Fruit fly (Drosophila melanogaster) whole organism, embryonic: ENCODE data around the gene CG31792.

ENCODE experiments used
- ATbp ChIP-seq: fragments of 200-800 bp; sonication (Bioruptor generic); optimal IDR thresholded peaks from 2 replicates; lab custom pipeline; 2017; ENCODE audit warnings: missing biosample characterization, mild to moderate bottlenecking, missing genetic modification characterization, missing genetic modification reagents
- Atf-2 ChIP-seq: fragments of 200-800 bp; sonication (Bioruptor generic); optimal IDR thresholded peaks from 2 replicates; lab custom pipeline; 2016; ENCODE audit warnings: missing biosample characterization, missing genetic modification characterization
- Atf3 ChIP-seq: fragments of 200-800 bp; sonication (Bioruptor generic); optimal IDR thresholded peaks from 3 replicates; lab custom pipeline; 2016; ENCODE audit warnings: missing biosample characterization, missing genetic modification characterization
- CG10366 ChIP-seq: fragments of 200-800 bp; sonication (Bioruptor generic); IDR thresholded peaks from 2 replicates; pipeline ENCODE4 v1.3.6; 2022; ENCODE audit warnings: missing biosample characterization, missing genetic modification characterization
- CG11504 ChIP-seq: fragments of 200-800 bp; sonication (Bioruptor generic); optimal IDR thresholded peaks from 3 replicates; lab custom pipeline; 2019; ENCODE audit warnings: missing biosample characterization, mild to moderate bottlenecking, missing genetic modification characterization, moderate library complexity
- CG12744 ChIP-seq: fragments of 200-800 bp; sonication (Bioruptor generic); optimal IDR thresholded peaks from 2 replicates; lab custom pipeline; 2016; ENCODE audit warnings: missing biosample characterization, missing genetic modification characterization
- CG14965 ChIP-seq: fragments of 200-800 bp; sonication (Bioruptor generic); optimal IDR thresholded peaks from 2 replicates; lab custom pipeline; 2016; ENCODE audit warnings: missing biosample characterization, missing genetic modification characterization, borderline replicate concordance
- CG15479 ChIP-seq: fragments of 200-800 bp; sonication (Bioruptor generic); optimal IDR thresholded peaks from 3 replicates; lab custom pipeline; 2019; ENCODE audit warnings: missing biosample characterization, mild to moderate bottlenecking, missing genetic modification characterization, moderate library complexity
- CG17186 ChIP-seq: fragments of 200-800 bp; sonication (Bioruptor generic); optimal IDR thresholded peaks from 3 replicates; lab custom pipeline; 2017; ENCODE audit warnings: missing biosample characterization, missing genetic modification reagents, missing genetic modification characterization
- CG17829 ChIP-seq: fragments of 200-800 bp; optimal IDR thresholded peaks from 2 replicates; lab custom pipeline; 2019; ENCODE audit warnings: missing biosample characterization, mild to moderate bottlenecking, missing genetic modification characterization, moderate library complexity
- CG18262 ChIP-seq: fragments of 200-800 bp; optimal IDR thresholded peaks from 3 replicates; lab custom pipeline; 2019; ENCODE audit warnings: missing biosample characterization, mild to moderate bottlenecking, missing genetic modification characterization, moderate library complexity
- CG30020 ChIP-seq: fragments of 200-800 bp; optimal IDR thresholded peaks from 2 replicates; lab custom pipeline; 2019; ENCODE audit warnings: missing biosample characterization, mild to moderate bottlenecking, missing genetic modification characterization, moderate library complexity
- CG3281 ChIP-seq: fragments of 200-800 bp; sonication (Bioruptor generic); optimal IDR thresholded peaks from 3 replicates; lab custom pipeline; 2017; ENCODE audit warnings: missing biosample characterization, mild to moderate bottlenecking, missing genetic modification characterization
- CG34224 ChIP-seq: fragments of 200-800 bp; sonication (Bioruptor generic); IDR thresholded peaks from 3 replicates; pipeline ENCODE4 v1.3.6; 2022; ENCODE audit warnings: missing biosample characterization, missing genetic modification characterization; ENCODE audit not compliant: partially characterized antibody
- CG3847 ChIP-seq: fragments of 200-800 bp; sonication (Bioruptor generic); IDR thresholded peaks from 2 replicates; pipeline ENCODE4 v1.3.6; 2022; ENCODE audit warnings: missing biosample characterization, missing genetic modification characterization
- CG3995 ChIP-seq: fragments of 200-800 bp; sonication (Bioruptor generic); optimal IDR thresholded peaks from 3 replicates; lab custom pipeline; 2016; ENCODE audit warnings: missing biosample characterization, missing genetic modification characterization
- CG4282 ChIP-seq: fragments of 200-800 bp; sonication (Bioruptor generic); optimal IDR thresholded peaks from 2 replicates; lab custom pipeline; 2016; ENCODE audit warnings: missing biosample characterization, missing genetic modification characterization
- CG7786 ChIP-seq: fragments of 200-800 bp; sonication (Bioruptor generic); optimal IDR thresholded peaks from 2 replicates; lab custom pipeline; 2016; ENCODE audit warnings: missing biosample characterization, missing genetic modification characterization
- CG8478 ChIP-seq: fragments of >200 bp; optimal IDR thresholded peaks from 2 replicates; lab custom pipeline; 2018
- D19B ChIP-seq: fragments of 200-800 bp; sonication (Bioruptor generic); optimal IDR thresholded peaks from 2 replicates; lab custom pipeline; 2017; ENCODE audit warnings: missing biosample characterization, mild to moderate bottlenecking, missing genetic modification characterization
- Doc2 ChIP-seq: fragments of 200-800 bp; sonication (Bioruptor generic); IDR thresholded peaks from 2 replicates; pipeline ENCODE4 v1.3.6; 2022; ENCODE audit warnings: missing biosample characterization, missing genetic modification characterization
- NC2β ChIP-seq: fragments of 200-800 bp; sonication (Bioruptor generic); optimal IDR thresholded peaks from 2 replicates; lab custom pipeline; 2016; ENCODE audit warnings: missing biosample characterization, missing genetic modification characterization
- Neu2 ChIP-seq: fragments of 200-800 bp; sonication (Bioruptor generic); optimal IDR thresholded peaks from 3 replicates; lab custom pipeline; 2016; ENCODE audit warnings: missing biosample characterization, missing genetic modification characterization, borderline replicate concordance
- NfI ChIP-seq: fragments of 200-800 bp; sonication (Bioruptor generic); optimal IDR thresholded peaks from 3 replicates; lab custom pipeline; 2018; ENCODE audit warnings: missing biosample characterization, mild to moderate bottlenecking, missing genetic modification characterization, moderate library complexity
- Scr ChIP-seq: fragments of 200-800 bp; sonication (Bioruptor generic); IDR thresholded peaks from 2 replicates; pipeline ENCODE4 v1.3.6; 2022; ENCODE audit warnings: missing biosample characterization, missing genetic modification characterization; ENCODE audit not compliant: partially characterized antibody
- Sin3A ChIP-seq: fragments of >200 bp; optimal IDR thresholded peaks from 2 replicates; lab custom pipeline; 2018
- Sry-δ ChIP-seq: fragments of 200-800 bp; sonication (Bioruptor generic); optimal IDR thresholded peaks from 2 replicates; lab custom pipeline; 2016; ENCODE audit warnings: missing biosample characterization, missing genetic modification characterization
- Trl ChIP-seq, 3 experiments: fragments of >200 bp in 2 of 3; fragments of 200-800 bp in 1 of 3; sonication (Bioruptor generic) in 1 of 3; optimal IDR thresholded peaks; 2 replicates in 1 of 3; 3 replicates in 2 of 3; lab custom pipeline; 2016 to 2017; ENCODE audit warnings: missing biosample characterization in 1 of 3, missing genetic modification characterization in 1 of 3
- YL-1 ChIP-seq: fragments of 200-800 bp; sonication (Bioruptor generic); optimal IDR thresholded peaks from 3 replicates; lab custom pipeline; 2017; ENCODE audit warnings: missing biosample characterization, mild to moderate bottlenecking, missing genetic modification characterization
- aop ChIP-seq: fragments of 200-800 bp; sonication (Bioruptor generic); IDR thresholded peaks from 2 replicates; pipeline ENCODE4 v1.3.6; 2022; ENCODE audit warnings: missing biosample characterization, missing genetic modification characterization
- bab2 ChIP-seq: fragments of 200-800 bp; sonication (Bioruptor generic); optimal IDR thresholded peaks from 2 replicates; lab custom pipeline; 2016; ENCODE audit warnings: missing biosample characterization, missing genetic modification characterization
- chm ChIP-seq: fragments of 200-800 bp; sonication (Bioruptor generic); IDR thresholded peaks from 2 replicates; pipeline ENCODE4 v1.3.6; 2022; ENCODE audit warnings: missing biosample characterization, missing genetic modification characterization
- crol ChIP-seq: fragments of 200-800 bp; sonication (Bioruptor generic); IDR thresholded peaks from 2 replicates; pipeline ENCODE4 v1.3.6; 2022; ENCODE audit warnings: missing biosample characterization, missing genetic modification characterization
- da ChIP-seq: fragments of 200-800 bp; sonication (Bioruptor generic); optimal IDR thresholded peaks from 2 replicates; lab custom pipeline; 2016; ENCODE audit warnings: missing biosample characterization, missing genetic modification characterization
- dan ChIP-seq: fragments of 200-800 bp; sonication (Bioruptor generic); IDR thresholded peaks from 2 replicates; pipeline ENCODE4 v1.3.6; 2022; ENCODE audit warnings: missing biosample characterization, missing genetic modification characterization
- dm ChIP-seq: fragments of 200-800 bp; sonication (Bioruptor generic); optimal IDR thresholded peaks from 3 replicates; lab custom pipeline; 2016; ENCODE audit warnings: missing biosample characterization, missing genetic modification characterization
- eve ChIP-seq, 2 experiments: fragments of >200 bp; optimal IDR thresholded peaks; 2 replicates each; lab custom pipeline; 2017; ENCODE audit warnings: missing biosample characterization in 2 of 2, missing genetic modification characterization in 2 of 2
- fd64A ChIP-seq: fragments of 200-800 bp; sonication (Bioruptor generic); optimal IDR thresholded peaks from 3 replicates; lab custom pipeline; 2018; ENCODE audit warnings: missing biosample characterization, mild to moderate bottlenecking, missing genetic modification characterization
- fru ChIP-seq: fragments of >200 bp; optimal IDR thresholded peaks from 2 replicates; lab custom pipeline; 2017
- gem ChIP-seq: fragments of 200-800 bp; sonication (Bioruptor generic); optimal IDR thresholded peaks from 2 replicates; lab custom pipeline; 2019; ENCODE audit warnings: missing biosample characterization, mild to moderate bottlenecking, missing genetic modification characterization, moderate library complexity
- gsb-n ChIP-seq: fragments of 200-800 bp; sonication (Bioruptor generic); optimal IDR thresholded peaks from 3 replicates; lab custom pipeline; 2018; ENCODE audit warnings: missing biosample characterization, mild to moderate bottlenecking, missing genetic modification characterization
- ind ChIP-seq: fragments of 200-800 bp; sonication (Bioruptor generic); optimal IDR thresholded peaks from 3 replicates; lab custom pipeline; 2016; ENCODE audit warnings: missing biosample characterization, missing genetic modification characterization
- insv ChIP-seq, 2 experiments: fragments of 200-800 bp; sonication (Bioruptor generic); optimal IDR thresholded peaks; 3 replicates each; lab custom pipeline; 2016 to 2018; ENCODE audit warnings: missing biosample characterization in 2 of 2, missing genetic modification characterization in 2 of 2
- inv ChIP-seq: fragments of 200-800 bp; sonication (Bioruptor generic); IDR thresholded peaks from 2 replicates; pipeline ENCODE4 v1.3.6; 2022; ENCODE audit warnings: missing biosample characterization, missing genetic modification characterization; ENCODE audit not compliant: partially characterized antibody
- luna ChIP-seq: fragments of 200-800 bp; sonication (Bioruptor generic); optimal IDR thresholded peaks from 2 replicates; lab custom pipeline; 2016; ENCODE audit warnings: missing biosample characterization, missing genetic modification characterization
- nerfin-2 ChIP-seq: fragments of 200-800 bp; sonication (Bioruptor generic); IDR thresholded peaks from 2 replicates; pipeline ENCODE4 v1.3.6; 2022; ENCODE audit warnings: missing biosample characterization, missing genetic modification characterization; ENCODE audit not compliant: partially characterized antibody
- nom ChIP-seq: fragments of 200-800 bp; sonication (Bioruptor generic); optimal IDR thresholded peaks from 2 replicates; lab custom pipeline; 2017; ENCODE audit warnings: missing biosample characterization, missing genetic modification characterization, mild to moderate bottlenecking, moderate library complexity, missing genetic modification reagents
- rib ChIP-seq: fragments of 200-800 bp; sonication (Bioruptor generic); IDR thresholded peaks from 2 replicates; pipeline ENCODE4 v1.3.6; 2022; ENCODE audit warnings: missing biosample characterization, missing genetic modification characterization
- sisA ChIP-seq: fragments of 200-800 bp; sonication (Bioruptor generic); IDR thresholded peaks from 2 replicates; pipeline ENCODE4 v1.3.6; 2022; ENCODE audit warnings: missing biosample characterization, missing genetic modification characterization
- sr ChIP-seq: fragments of 200-800 bp; sonication (Bioruptor generic); IDR thresholded peaks from 3 replicates; pipeline ENCODE4 v1.3.6; 2022; ENCODE audit warnings: missing biosample characterization, missing genetic modification characterization

Gene CG31792

DNA sequence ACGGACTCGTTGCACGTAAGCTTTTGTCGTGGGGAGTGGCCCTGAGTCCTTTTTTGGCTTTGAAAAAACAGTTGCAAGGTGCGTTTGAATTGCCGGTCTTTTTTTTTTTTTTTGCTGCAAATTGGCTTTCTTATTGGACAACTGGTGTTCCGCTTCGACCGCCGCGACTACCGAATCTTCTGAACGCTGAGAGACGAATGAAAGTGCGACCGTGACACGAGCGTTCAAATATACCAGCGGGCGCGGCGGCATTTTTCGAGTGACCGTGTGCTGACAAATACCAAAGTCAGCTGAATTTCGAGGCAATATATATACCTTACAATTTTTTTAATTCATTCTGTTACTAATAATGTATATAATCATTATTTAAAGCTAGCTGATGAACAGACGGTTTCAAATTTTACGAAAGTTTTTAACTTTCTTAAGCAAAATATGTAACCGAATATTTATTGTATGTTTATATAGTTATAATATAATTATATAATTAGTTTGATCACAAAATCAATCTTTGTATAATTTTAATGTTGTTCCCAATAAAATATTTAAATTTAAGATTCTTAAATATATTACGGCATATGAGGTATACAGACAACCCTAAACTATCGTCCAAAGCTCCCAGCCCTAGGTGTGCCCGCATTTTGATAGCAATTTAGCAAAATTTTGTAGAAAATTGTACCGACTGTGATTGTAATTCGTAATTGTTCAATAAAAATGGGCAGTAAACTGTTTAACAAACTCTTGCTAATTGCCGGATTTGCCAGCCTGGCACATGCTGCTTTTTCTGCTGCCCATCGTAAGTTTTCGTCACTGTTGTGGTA is 10.0 kb upstream of the CG31792 start, which contains the start of the genes Swip-1 and EMC5 (continued):
- TF ChIP-seq dm (GFP tag; lab: Kevin White, UChicago) (peak; percentile 4), luna (GFP tag; lab: Kevin White, UChicago) (no peak), CG4282 (GFP tag; lab: Kevin White, UChicago) (no peak), CG12744 (GFP tag; lab: Kevin White, UChicago) (no peak), Atf3 (GFP tag; lab: Kevin White, UChicago) (no peak), Neu2 (GFP tag; lab: Kevin White, UChicago) (no peak), NfI (GFP tag; lab: Kevin White, UChicago) (peak; percentile 2), Sry-δ (GFP tag; lab: Kevin White, UChicago) (peak; percentile 68), ind (GFP tag; lab: Kevin White, UChicago) (peak; percentile 59), Trl (optimal IDR thresholded peaks at IDR 0.05; lab: Kevin White, UChicago) (no peak), Trl (GFP tag; optimal IDR thresholded peaks at IDR 0.05; lab: Kevin White, UChicago) (peak; percentile 1), CG14965 (GFP tag; lab: Kevin White, UChicago) (no peak), rib (GFP tag; lab: Robert Waterston, UW) (0 out of 2 replicates have a peak, but pooled peaks have one; percentile 20), insv (GFP tag; optimal IDR thresholded peaks at IDR 0.05; lab: Kevin White, UChicago) (peak in 1 of 2 experiments; percentile 87), NC2β (GFP tag; lab: Kevin White, UChicago) (no peak), da (GFP tag; lab: Kevin White, UChicago) (no peak), Doc2 (GFP tag; lab: Robert Waterston, UW) (no peak), Scr (GFP tag; lab: Robert Waterston, UW) (peak; percentile 71), CG34224 (GFP tag; lab: Robert Waterston, UW) (no peak; the same call in 1 of the 3 replicates), fru (lab: Kevin White, UChicago) (no peak), inv (peak; percentile 35; the same call in 1 of the 2 replicates), CG3995 (GFP tag; lab: Kevin White, UChicago) (peak; percentile 6), CG11504 (tag; lab: Kevin White, UChicago) (peak; percentile 75), CG3281 (GFP tag; lab: Kevin White, UChicago) (peak; percentile 44), CG17829 (tag; lab: Kevin White, UChicago) (peak; percentile 77), fd64A (GFP tag; lab: Kevin White, UChicago) (no peak), nom (GFP tag; lab: Kevin White, UChicago) (peak; percentile 43), ATbp (GFP tag; lab: Kevin White, UChicago) (no peak), CG10366 (GFP tag; lab: Robert Waterston, UW) (no peak), Atf-2 (GFP tag; lab: Kevin White, UChicago) (no peak), chm (GFP tag; lab: Robert Waterston, UW) (peak; percentile 87), CG18262 (peak; percentile 78), sr (GFP tag; lab: Robert Waterston, UW) (peak; percentile 35; the same call in 1 of the 3 replicates), CG7786 (GFP tag; lab: Kevin White, UChicago) (no peak), D19B (GFP tag; lab: Kevin White, UChicago) (no peak), sisA (GFP tag; lab: Robert Waterston, UW) (peak; percentile 60; the same call in 1 of the 2 replicates), dan (no peak), CG17186 (GFP tag; lab: Kevin White, UChicago) (peak; percentile 28), CG8478 (lab: Kevin White, UChicago) (no peak), CG15479 (no peak), nerfin-2 (GFP tag; lab: Robert Waterston, UW) (no peak), crol (0 out of 2 replicates have a peak, but pooled peaks have one; percentile 13), CG3847 (GFP tag; lab: Robert Waterston, UW) (peak; percentile 70), bab2 (GFP tag; lab: Kevin White, UChicago) (no peak), Sin3A (no peak), YL-1 (no peak), eve (GFP tag; optimal IDR thresholded peaks at IDR 0.05; lab: Kevin White, UChicago) (no peak), gem (tag; lab: Kevin White, UChicago) (peak; percentile 84), aop (GFP tag; lab: Robert Waterston, UW) (no peak), CG30020 (tag; lab: Kevin White, UChicago) (peak; percentile 65), gsb-n (tag; lab: Kevin White, UChicago) (peak; percentile 64)
